Fruit fly (Drosophila melanogaster) whole organism, embryonic: ENCODE data around the gene CG32719.

Experiments used
- CG10979 ChIP-seq: fragments of 200-800 bp; sonication (Bioruptor generic); optimal IDR thresholded peaks from 2 replicates; lab custom pipeline; 2018; ENCODE audit warnings: missing biosample characterization, mild to moderate bottlenecking, missing genetic modification characterization, moderate library complexity
- CG7556 ChIP-seq: fragments of 200-800 bp; sonication (Bioruptor generic); optimal IDR thresholded peaks from 2 replicates; lab custom pipeline; 2017; ENCODE audit warnings: missing biosample characterization, mild to moderate bottlenecking, missing genetic modification characterization
- Hr51 ChIP-seq, 2 experiments: fragments of 200-800 bp; sonication (Bioruptor generic); optimal IDR thresholded peaks; 2 replicates in 1 of 2; 3 replicates in 1 of 2; lab custom pipeline; 2016 to 2018; ENCODE audit warnings: missing biosample characterization in 2 of 2, missing genetic modification characterization in 2 of 2, mild to moderate bottlenecking in 1 of 2, moderate library complexity in 1 of 2
- Ptx1 ChIP-seq: fragments of 200-800 bp; sonication (Bioruptor generic); IDR thresholded peaks from 2 replicates; pipeline ENCODE4 v1.3.6; 2022; ENCODE audit warnings: missing biosample characterization, missing genetic modification characterization
- Xrp1 ChIP-seq: fragments of 200-800 bp; sonication (Bioruptor generic); IDR thresholded peaks from 2 replicates; pipeline ENCODE4 v1.3.6; 2022; ENCODE audit warnings: missing biosample characterization, missing genetic modification characterization
- mam ChIP-seq: fragments of 200-800 bp; sonication (Bioruptor generic); optimal IDR thresholded peaks from 3 replicates; lab custom pipeline; 2016; ENCODE audit warnings: missing biosample characterization, missing genetic modification characterization
- prd ChIP-seq, 3 experiments: fragments of >200 bp in 2 of 3; fragments of 200-800 bp in 1 of 3; sonication (Bioruptor generic) in 1 of 3; optimal IDR thresholded peaks in 2 of 3; IDR thresholded peaks in 1 of 3; 2 replicates in 2 of 3; 3 replicates in 1 of 3; pipeline versions ENCODE4 v1.3.6 to Lab custom; 2017 to 2022; ENCODE audit warnings: missing biosample characterization in 1 of 3, missing genetic modification characterization in 1 of 3
- row ChIP-seq: fragments of 200-800 bp; sonication (Bioruptor generic); IDR thresholded peaks from 3 replicates; pipeline ENCODE4 v1.3.6; 2022; ENCODE audit warnings: missing biosample characterization, missing genetic modification characterization
- usp ChIP-seq: fragments of >200 bp; optimal IDR thresholded peaks from 2 replicates; lab custom pipeline; 2017; ENCODE audit warnings: missing biosample characterization, missing genetic modification characterization

DNA sequence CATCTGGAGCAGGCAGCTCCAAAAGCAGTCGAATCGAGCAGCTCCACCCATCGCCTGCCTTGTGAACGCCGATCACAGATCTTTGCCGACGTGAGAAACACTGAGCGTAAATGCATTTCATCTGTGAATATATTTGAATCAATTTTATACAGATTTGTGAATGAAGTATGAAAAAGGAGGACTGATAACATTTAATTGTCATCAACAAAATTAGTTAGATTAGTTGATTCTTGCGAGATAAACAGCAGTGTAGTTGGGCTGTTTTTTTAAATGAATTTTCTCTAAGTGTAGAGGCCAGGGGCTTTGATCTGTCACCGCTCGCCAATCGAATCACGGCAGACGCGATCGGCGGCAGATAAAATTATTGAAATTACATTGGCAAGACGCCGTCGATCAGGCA is 17.6 kb downstream of the CG32719 start:
- TF ChIP-seq mam (GFP tag; lab: Kevin White, UChicago) = no peak
- TF ChIP-seq row (GFP tag; lab: Robert Waterston, UW) = no peak
- no peak for TF ChIP-seq Xrp1
- TF ChIP-seq CG10979 (tag; lab: Kevin White, UChicago) = no peak
- TF ChIP-seq Ptx1 (GFP tag; lab: Robert Waterston, UW) = no peak
- no peak for TF ChIP-seq usp (GFP tag; lab: Kevin White, UChicago)
- TF ChIP-seq prd (optimal IDR thresholded peaks at IDR 0.05; lab: Kevin White, UChicago) = no peak
- no peak for TF ChIP-seq prd (GFP tag; IDR thresholded peaks at IDR 0.05; lab: Robert Waterston, UW)
- TF ChIP-seq CG7556 = no peak
- TF ChIP-seq Hr51 (GFP tag; optimal IDR thresholded peaks at IDR 0.05; lab: Kevin White, UChicago) = no peak
